Fruit fly (Drosophila melanogaster) whole organism, pupa: ENCODE measurements around the gene Gr10b.

ENCODE experiments used
- CG14655 ChIP-seq: fragments of 200-800 bp; sonication (Bioruptor generic); optimal IDR thresholded peaks from 3 replicates; lab custom pipeline; 2017; ENCODE audit warnings: mild to moderate bottlenecking, missing biosample characterization, missing genetic modification reagents, missing genetic modification characterization
- CG17806 ChIP-seq: fragments of 200-800 bp; sonication (Bioruptor generic); optimal IDR thresholded peaks from 2 replicates; lab custom pipeline; 2018; ENCODE audit warnings: missing biosample characterization, mild to moderate bottlenecking, missing genetic modification characterization, moderate library complexity
- CG32121 ChIP-seq: fragments of 200-800 bp; sonication (Bioruptor generic); IDR thresholded peaks from 2 replicates; pipeline ENCODE4 v1.3.6; 2022; ENCODE audit warnings: missing biosample characterization, missing genetic modification characterization
- CG34367 ChIP-seq: fragments of 200-800 bp; sonication (Bioruptor generic); optimal IDR thresholded peaks from 2 replicates; lab custom pipeline; 2018; ENCODE audit warnings: missing biosample characterization, mild to moderate bottlenecking, missing genetic modification characterization
- CG8301 ChIP-seq: fragments of 200-800 bp; sonication (Bioruptor generic); optimal IDR thresholded peaks from 2 replicates; lab custom pipeline; 2018; ENCODE audit warnings: missing biosample characterization, mild to moderate bottlenecking, missing genetic modification characterization
- CG9948 ChIP-seq: fragments of 200-800 bp; sonication (Bioruptor generic); optimal IDR thresholded peaks from 2 replicates; lab custom pipeline; 2018; ENCODE audit warnings: missing biosample characterization, mild to moderate bottlenecking, missing genetic modification characterization, moderate library complexity
- EcR ChIP-seq: fragments of 200-800 bp; sonication (Bioruptor generic); optimal IDR thresholded peaks from 3 replicates; lab custom pipeline; 2019; ENCODE audit warnings: missing biosample characterization, missing genetic modification characterization, mild to moderate bottlenecking, moderate library complexity, missing genetic modification reagents
- Pif1A ChIP-seq: fragments of 200-800 bp; sonication (Bioruptor generic); optimal IDR thresholded peaks from 3 replicates; lab custom pipeline; 2016; ENCODE audit warnings: missing biosample characterization, missing genetic modification characterization
- Snoo ChIP-seq: fragments of 200-800 bp; sonication (Bioruptor generic); optimal IDR thresholded peaks from 3 replicates; lab custom pipeline; 2017; ENCODE audit warnings: missing biosample characterization, mild to moderate bottlenecking, missing genetic modification characterization, inconsistent platforms
- fd96Ca ChIP-seq: fragments of 200-800 bp; sonication (Bioruptor generic); IDR thresholded peaks from 3 replicates; pipeline ENCODE4 v1.3.6; 2022; ENCODE audit warnings: missing biosample characterization, missing genetic modification characterization
- gl ChIP-seq: fragments of 200-800 bp; sonication (Bioruptor generic); optimal IDR thresholded peaks from 2 replicates; lab custom pipeline; 2018; ENCODE audit warnings: missing biosample characterization, mild to moderate bottlenecking, missing genetic modification characterization
- rn ChIP-seq: fragments of 200-800 bp; sonication (Bioruptor generic); IDR thresholded peaks from 2 replicates; pipeline ENCODE4 v1.3.6; 2022; ENCODE audit warnings: missing biosample characterization, missing genetic modification characterization

- TF ChIP-seq fd96Ca (GFP tag; lab: Robert Waterston, UW) (no peak), CG32121 (GFP tag; lab: Robert Waterston, UW) (no peak), Snoo (tag; lab: Kevin White, UChicago) (no peak), CG8301 (tag; lab: Kevin White, UChicago) (no peak), CG9948 (tag; lab: Kevin White, UChicago) (no peak), EcR (GFP tag; lab: Kevin White, UChicago) (no peak), CG17806 (tag; lab: Kevin White, UChicago) (no peak), rn (GFP tag; lab: Robert Waterston, UW) (no peak), Pif1A (GFP tag; lab: Kevin White, UChicago) (no peak), gl (no peak), CG14655 (no peak), CG34367 (tag; lab: Kevin White, UChicago) (no peak)
Observed at dm6 chrX:11382588-11382987, 30.4 kb downstream of the Gr10b start.
